Fruit fly (Drosophila melanogaster): Measurements from ENCODE around the gene CG33912.

The CG33912 gene

DNA sequence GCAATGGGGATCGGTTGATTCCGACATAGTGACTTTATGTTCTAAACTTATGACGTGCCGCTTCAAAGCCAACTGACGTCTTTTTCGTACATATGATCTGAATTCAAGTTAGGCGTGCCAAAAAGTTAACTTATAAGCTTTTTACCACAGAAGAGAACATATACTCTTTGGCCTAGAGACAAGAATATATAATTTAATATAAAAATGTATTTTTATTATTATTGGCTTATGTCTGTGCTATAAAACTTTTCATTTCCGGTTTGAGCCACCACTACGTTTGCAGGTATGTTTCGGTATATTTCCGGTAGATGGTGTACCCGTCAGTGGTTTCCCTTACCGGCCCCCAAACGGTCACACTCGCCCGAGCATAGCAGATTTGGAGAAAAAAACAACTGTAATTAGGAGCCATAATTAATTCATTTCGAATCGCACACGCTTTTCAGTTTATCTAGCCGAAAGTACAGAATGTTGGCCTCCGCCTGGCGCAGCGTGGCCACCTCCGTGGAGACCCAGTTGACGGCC, 42.9 kb upstream of the CG33912 start, which contains the start of the genes CG3698 and tzn (continued):
- TF ChIP-seq CG42726 (GFP tag; IDR thresholded peaks at IDR 0.05; ENCODE audit: partially characterized antibody) (0 out of 2 replicates have a peak, but pooled peaks have one; percentile 7), Gug (GFP tag; IDR thresholded peaks at IDR 0.05) (peak; percentile 69; the same call in 3 of the 4 replicates), CG13296 (GFP tag; optimal IDR thresholded peaks at IDR 0.05) (peak; percentile 94), CG4360 (GFP tag; IDR thresholded peaks at IDR 0.05) (peak; percentile 46; the same call in 1 of the 2 replicates), CG31441 (GFP tag; IDR thresholded peaks at IDR 0.05) (no peak; the same call in 1 of the 2 replicates), Sox100B (GFP tag; optimal IDR thresholded peaks at IDR 0.05) (no peak), so (GFP tag; IDR thresholded peaks at IDR 0.05) (peak; percentile 89; the same call in 2 of the 3 replicates), CG1024 (GFP tag; IDR thresholded peaks at IDR 0.05) (peak; percentile 87), CoRest (tag; optimal IDR thresholded peaks at IDR 0.05) (peak; percentile 89), CG13775 (GFP tag; optimal IDR thresholded peaks at IDR 0.05) (peak; percentile 97), knrl (GFP tag; IDR thresholded peaks at IDR 0.05; ENCODE audit: partially characterized antibody) (no peak; the same call in 2 of the 3 replicates), Dbx (GFP tag; IDR thresholded peaks at IDR 0.05) (peak; percentile 93), NfI (GFP tag; optimal IDR thresholded peaks at IDR 0.05) (peak; percentile 98), CG34224 (GFP tag; IDR thresholded peaks at IDR 0.05; ENCODE audit: partially characterized antibody) (no peak), CG3847 (GFP tag; IDR thresholded peaks at IDR 0.05) (peak; percentile 93), sug (tag; optimal IDR thresholded peaks at IDR 0.05) (peak; percentile 87), CG8944 (GFP tag; optimal IDR thresholded peaks at IDR 0.05) (peak; percentile 70), CG1233 (GFP tag; optimal IDR thresholded peaks at IDR 0.05) (peak; percentile 97), zfh1 (GFP tag; IDR thresholded peaks at IDR 0.05) (peak; percentile 96), jumu (GFP tag; optimal IDR thresholded peaks at IDR 0.05) (peak; percentile 52), CG2120 (GFP tag; optimal IDR thresholded peaks at IDR 0.05) (peak; percentile 63), zen (tag; optimal IDR thresholded peaks at IDR 0.05) (peak; percentile 94), Sry-δ (GFP tag; optimal IDR thresholded peaks at IDR 0.05) (peak; percentile 58), CG9797 (GFP tag; optimal IDR thresholded peaks at IDR 0.05) (peak; percentile 91), gsb (GFP tag; IDR thresholded peaks at IDR 0.05) (peak; percentile 86), HmgD (GFP tag; optimal IDR thresholded peaks at IDR 0.05) (peak; percentile 66), CG15479 (GFP tag; optimal IDR thresholded peaks at IDR 0.05) (peak; percentile 12), CG14441 (GFP tag; IDR thresholded peaks at IDR 0.05) (peak; percentile 89), Dp (GFP tag; optimal IDR thresholded peaks at IDR 0.05) (peak; percentile 57), CG4282 (GFP tag; optimal IDR thresholded peaks at IDR 0.05) (peak; percentile 38), Abd-B (GFP tag; optimal IDR thresholded peaks at IDR 0.05) (peak; percentile 93), Oli (tag; optimal IDR thresholded peaks at IDR 0.05) (peak; percentile 86), sna (GFP tag; IDR thresholded peaks at IDR 0.05; ENCODE audit: partially characterized antibody) (no peak), kni (GFP tag; optimal IDR thresholded peaks at IDR 0.05) (peak; percentile 88), odd (GFP tag; optimal IDR thresholded peaks at IDR 0.05) (no peak), Awh (GFP tag; IDR thresholded peaks at IDR 0.05) (peak; percentile 92), CG10431 (GFP tag; optimal IDR thresholded peaks at IDR 0.05) (peak; percentile 89), Nf-YC (tag; optimal IDR thresholded peaks at IDR 0.05) (peak; percentile 69), CG10274 (GFP tag; optimal IDR thresholded peaks at IDR 0.05) (peak; percentile 88), CG33557 (GFP tag; optimal IDR thresholded peaks at IDR 0.05) (peak; percentile 88), Mrtf (GFP tag; IDR thresholded peaks at IDR 0.05) (peak; percentile 90), tgo (GFP tag; IDR thresholded peaks at IDR 0.05) (peak; percentile 92), fd3F (GFP tag; optimal IDR thresholded peaks at IDR 0.05) (peak; percentile 89), Bgb (GFP tag; IDR thresholded peaks at IDR 0.05; ENCODE audit: partially characterized antibody) (no peak), PHDP (tag; optimal IDR thresholded peaks at IDR 0.05) (peak; percentile 91), CG7839 (tag; optimal IDR thresholded peaks at IDR 0.05) (no peak), Ravus (GFP tag; IDR thresholded peaks at IDR 0.05) (peak; percentile 75)

Measured in whole organism, embryonic.